Worm (Caenorhabditis elegans): Measurements from ENCODE around the gene gyg-1.

- TF ChIP-seq him-1 (tag; optimal IDR thresholded peaks at IDR 0.05) = no peak
- TF ChIP-seq dao-5 (tag; optimal IDR thresholded peaks at IDR 0.05) = no peak
- no peak for TF ChIP-seq W03F9.2 (tag; optimal IDR thresholded peaks at IDR 0.05)
These were observed 36.0 kb downstream of the gyg-1 start, which contains the start of gene T27A10.5 for ce11 chrX:3573482-3573881.

All from whole organism, L4/young adult.